Worm (Caenorhabditis elegans) whole organism, L1 larva: ENCODE measurements around the gene plrg-1.

ENCODE experiments used
- aha-1 ChIP-seq: fragments of 150-350 bp; optimal IDR thresholded peaks from 2 replicates; lab custom pipeline; 2014; ENCODE audit warnings: missing biosample characterization, missing genetic modification characterization
- ceh-82 ChIP-seq, 3 experiments: fragments of 150-350 bp in 1 of 3; sonication (generic microtip) in 2 of 3; optimal IDR thresholded peaks; 2 replicates each; lab custom pipeline; 2014 to 2017; ENCODE audit warnings: missing biosample characterization in 3 of 3, missing genetic modification characterization in 3 of 3
- ceh-90 ChIP-seq: sonication (generic microtip); optimal IDR thresholded peaks from 2 replicates; lab custom pipeline; 2016; ENCODE audit warnings: missing genetic modification characterization, missing compliant biosample characterization
- elt-3 ChIP-seq, 6 experiments: fragments of 150-350 bp in 1 of 6; sonication (generic microtip); optimal IDR thresholded peaks; 2 replicates each; lab custom pipeline; 2017 to 2018; ENCODE audit warnings: missing biosample characterization in 6 of 6, missing genetic modification characterization in 6 of 6, inconsistent platforms in 1 of 6
- lin-35 ChIP-seq, 2 experiments: fragments of 150-350 bp; optimal IDR thresholded peaks; 2 replicates each; lab custom pipeline; 2014; ENCODE audit warnings: missing biosample characterization in 2 of 2, missing genetic modification characterization in 2 of 2, missing genetic modification reagents in 2 of 2
- nhr-11 ChIP-seq: fragments of 150-350 bp; optimal IDR thresholded peaks from 2 replicates; lab custom pipeline; 2014; ENCODE audit warnings: missing biosample characterization, missing genetic modification characterization
- nhr-237 ChIP-seq: fragments of 150-350 bp; optimal IDR thresholded peaks from 2 replicates; lab custom pipeline; 2014; ENCODE audit warnings: missing biosample characterization, missing genetic modification characterization
- nhr-28 ChIP-seq: fragments of 150-350 bp; optimal IDR thresholded peaks from 2 replicates; lab custom pipeline; 2014; ENCODE audit warnings: missing biosample characterization, missing genetic modification characterization
- nhr-77 ChIP-seq: fragments of 150-350 bp; optimal IDR thresholded peaks from 2 replicates; lab custom pipeline; 2014; ENCODE audit warnings: missing biosample characterization, missing genetic modification characterization
- nhr-90 ChIP-seq: sonication (generic microtip); optimal IDR thresholded peaks from 2 replicates; lab custom pipeline; 2016; ENCODE audit warnings: mild to moderate bottlenecking, missing genetic modification characterization, missing compliant biosample characterization; ENCODE audit not compliant: poor library complexity
- snpc-4 ChIP-seq: fragments of 150-350 bp; optimal IDR thresholded peaks from 2 replicates; lab custom pipeline; 2014; ENCODE audit warnings: missing biosample characterization, missing genetic modification characterization
- unc-62 ChIP-seq: fragments of 150-350 bp; optimal IDR thresholded peaks from 2 replicates; lab custom pipeline; 2014; ENCODE audit warnings: missing biosample characterization, missing genetic modification reagents, missing genetic modification characterization
- zag-1 ChIP-seq: fragments of 150-350 bp; optimal IDR thresholded peaks from 2 replicates; lab custom pipeline; 2014; ENCODE audit warnings: missing biosample characterization, missing genetic modification characterization

- TF ChIP-seq zag-1 (tag; lab: Kevin White, UChicago) (no peak), nhr-28 (tag; lab: Kevin White, UChicago) (no peak), snpc-4 (tag; lab: Kevin White, UChicago) (no peak), unc-62 (GFP tag; lab: Kevin White, UChicago) (no peak), aha-1 (tag; lab: Kevin White, UChicago) (no peak), lin-35 (GFP tag; optimal IDR thresholded peaks at IDR 0.05; lab: Kevin White, UChicago) (no peak), nhr-77 (tag; lab: Kevin White, UChicago) (no peak), nhr-237 (tag; lab: Kevin White, UChicago) (no peak), ceh-90 (no peak), elt-3 (tag; optimal IDR thresholded peaks at IDR 0.05; lab: Kevin White, UChicago) (no peak), nhr-90 (tag; lab: Kevin White, UChicago) (no peak), ceh-82 (tag; optimal IDR thresholded peaks at IDR 0.05; lab: Kevin White, UChicago) (no peak), nhr-11 (no peak)
Observed at ce11 chrV:10773216-10773615, 34.5 kb downstream of the plrg-1 start.
